Worm (Caenorhabditis elegans): ENCODE results near the gene tbx-7.

DNA sequence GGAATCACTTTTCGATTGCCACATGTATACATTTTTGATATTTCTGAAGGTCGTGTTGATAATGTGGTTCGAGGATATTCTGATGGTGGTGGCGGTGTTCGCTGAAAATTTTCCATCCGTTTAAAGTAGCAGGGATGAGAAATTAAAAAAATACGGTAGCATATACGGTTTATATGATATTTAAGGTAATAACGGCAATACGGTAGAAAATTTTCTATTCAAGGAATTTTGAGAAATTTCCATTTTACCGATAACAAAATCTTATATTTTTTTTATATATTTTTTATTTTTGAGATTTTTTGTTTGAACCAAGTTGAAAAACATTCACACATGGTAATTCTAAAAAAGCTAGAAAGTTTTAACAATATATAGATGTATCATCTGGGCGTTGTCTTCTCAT, 2.2 kb upstream of the tbx-7 start, which contains the start of gene ZK328.6:
- no peak for TF ChIP-seq ztf-11 (tag; optimal IDR thresholded peaks at IDR 0.05)
- no peak for TF ChIP-seq M03D4.4 (tag; optimal IDR thresholded peaks at IDR 0.05)
- TF ChIP-seq unc-39 (tag; optimal IDR thresholded peaks at IDR 0.05), result no peak
- TF ChIP-seq lsy-2 (tag; optimal IDR thresholded peaks at IDR 0.05), result no peak
- no peak for TF ChIP-seq bed-3 (GFP tag; optimal IDR thresholded peaks at IDR 0.05)
- TF ChIP-seq lin-13 (tag; optimal IDR thresholded peaks at IDR 0.05), result no peak
- no peak for TF ChIP-seq drap-1 (GFP tag; optimal IDR thresholded peaks at IDR 0.05)
- no peak for TF ChIP-seq cnd-1 (tag; optimal IDR thresholded peaks at IDR 0.05)
